Fruit fly (Drosophila melanogaster) whole organism, embryonic: ENCODE results near the gene CG14154.

Source experiments
- Atf3 ChIP-seq: fragments of 200-800 bp; sonication (Bioruptor generic); optimal IDR thresholded peaks from 3 replicates; lab custom pipeline; 2016; ENCODE audit warnings: missing biosample characterization, missing genetic modification characterization
- Bteb2 ChIP-seq: fragments of 200-800 bp; sonication (Bioruptor generic); optimal IDR thresholded peaks from 2 replicates; lab custom pipeline; 2016; ENCODE audit warnings: missing biosample characterization, missing genetic modification characterization
- CG10209 ChIP-seq: fragments of 200-800 bp; sonication (Bioruptor generic); optimal IDR thresholded peaks from 3 replicates; lab custom pipeline; 2017; ENCODE audit warnings: missing biosample characterization, mild to moderate bottlenecking, missing genetic modification characterization, missing genetic modification reagents
- CG11247 ChIP-seq: fragments of 200-800 bp; sonication (Bioruptor generic); IDR thresholded peaks from 2 replicates; pipeline ENCODE4 v1.3.6; 2022; ENCODE audit warnings: missing biosample characterization, missing genetic modification characterization
- CG13123 ChIP-seq: fragments of 200-800 bp; sonication (Bioruptor generic); optimal IDR thresholded peaks from 2 replicates; lab custom pipeline; 2016; ENCODE audit warnings: missing biosample characterization, missing genetic modification characterization
- CG14441 ChIP-seq: fragments of 200-800 bp; sonication (Bioruptor generic); IDR thresholded peaks from 2 replicates; pipeline ENCODE4 v1.3.6; 2022; ENCODE audit warnings: missing biosample characterization, missing genetic modification characterization
- CG1603 ChIP-seq: fragments of 200-800 bp; sonication (Bioruptor generic); optimal IDR thresholded peaks from 2 replicates; lab custom pipeline; 2019; ENCODE audit warnings: missing biosample characterization, mild to moderate bottlenecking, missing genetic modification characterization, moderate library complexity
- CG17359 ChIP-seq: fragments of 200-800 bp; sonication (Bioruptor generic); optimal IDR thresholded peaks from 3 replicates; lab custom pipeline; 2018; ENCODE audit warnings: missing biosample characterization, mild to moderate bottlenecking, missing genetic modification characterization, moderate library complexity
- CG17568 ChIP-seq: fragments of 200-800 bp; sonication (Bioruptor generic); optimal IDR thresholded peaks from 2 replicates; lab custom pipeline; 2018; ENCODE audit warnings: missing biosample characterization, mild to moderate bottlenecking, missing genetic modification characterization, moderate library complexity
- CG17802 ChIP-seq: fragments of 200-800 bp; sonication (Bioruptor generic); optimal IDR thresholded peaks from 2 replicates; lab custom pipeline; 2018; ENCODE audit warnings: missing biosample characterization, mild to moderate bottlenecking, missing genetic modification characterization, moderate library complexity
- CG1792 ChIP-seq: fragments of 200-800 bp; sonication (Bioruptor generic); optimal IDR thresholded peaks from 2 replicates; lab custom pipeline; 2016; ENCODE audit warnings: missing biosample characterization, missing genetic modification characterization
- CG2889 ChIP-seq: fragments of 200-800 bp; sonication (Bioruptor generic); IDR thresholded peaks from 3 replicates; pipeline ENCODE4 v1.3.6; 2022; ENCODE audit warnings: missing biosample characterization, missing genetic modification characterization
- CG30431 ChIP-seq: fragments of 200-800 bp; sonication (Bioruptor generic); optimal IDR thresholded peaks from 2 replicates; lab custom pipeline; 2017; ENCODE audit warnings: missing biosample characterization, missing genetic modification characterization
- CG42726 ChIP-seq: fragments of 200-800 bp; sonication (Bioruptor generic); IDR thresholded peaks from 2 replicates; pipeline ENCODE4 v1.3.6; 2022; ENCODE audit warnings: missing biosample characterization, missing genetic modification characterization; ENCODE audit not compliant: partially characterized antibody
- CG43689 ChIP-seq: fragments of 200-800 bp; sonication (Bioruptor generic); IDR thresholded peaks from 2 replicates; pipeline ENCODE4 v1.3.6; 2022; ENCODE audit warnings: missing biosample characterization, missing genetic modification characterization
- CG5180 ChIP-seq: fragments of 200-800 bp; sonication (Bioruptor generic); optimal IDR thresholded peaks from 3 replicates; lab custom pipeline; 2017; ENCODE audit warnings: missing biosample characterization, missing genetic modification characterization, mild to moderate bottlenecking, moderate library complexity, missing genetic modification reagents
- CG6689 ChIP-seq: fragments of 200-800 bp; sonication (Bioruptor generic); IDR thresholded peaks from 2 replicates; pipeline ENCODE4 v1.3.6; 2022; ENCODE audit warnings: missing biosample characterization, missing genetic modification characterization
- CG6854 ChIP-seq: fragments of 200-800 bp; sonication (Bioruptor generic); optimal IDR thresholded peaks from 3 replicates; lab custom pipeline; 2017; ENCODE audit warnings: missing biosample characterization, mild to moderate bottlenecking, missing genetic modification characterization
- CG7839 ChIP-seq: fragments of 200-800 bp; sonication (Bioruptor generic); optimal IDR thresholded peaks from 3 replicates; lab custom pipeline; 2018; ENCODE audit warnings: missing biosample characterization, mild to moderate bottlenecking, missing genetic modification characterization, moderate library complexity
- CG7928 ChIP-seq: fragments of 200-800 bp; sonication (Bioruptor generic); optimal IDR thresholded peaks from 2 replicates; lab custom pipeline; 2017; ENCODE audit warnings: missing biosample characterization, mild to moderate bottlenecking, missing genetic modification characterization
- CG9797 ChIP-seq: fragments of 200-800 bp; sonication (Bioruptor generic); optimal IDR thresholded peaks from 3 replicates; lab custom pipeline; 2018; ENCODE audit warnings: missing biosample characterization, mild to moderate bottlenecking, missing genetic modification characterization
- Deaf1 ChIP-seq: fragments of 200-800 bp; optimal IDR thresholded peaks from 3 replicates; lab custom pipeline; 2019; ENCODE audit warnings: missing biosample characterization, mild to moderate bottlenecking, missing genetic modification characterization, moderate library complexity
- Eip74EF ChIP-seq, 2 experiments: fragments of 200-800 bp in 1 of 2; fragments of >200 bp in 1 of 2; sonication (Bioruptor generic) in 1 of 2; optimal IDR thresholded peaks; 2 replicates each; lab custom pipeline; 2017 to 2019; ENCODE audit warnings: missing biosample characterization in 2 of 2, missing genetic modification characterization in 2 of 2, mild to moderate bottlenecking in 1 of 2, moderate library complexity in 1 of 2
- Elba2 ChIP-seq: fragments of 200-800 bp; sonication (Bioruptor generic); optimal IDR thresholded peaks from 3 replicates; lab custom pipeline; 2016; ENCODE audit warnings: missing biosample characterization, missing genetic modification characterization
- Hey ChIP-seq: fragments of 200-800 bp; sonication (Bioruptor generic); optimal IDR thresholded peaks from 3 replicates; lab custom pipeline; 2018; ENCODE audit warnings: missing biosample characterization, mild to moderate bottlenecking, missing genetic modification characterization
- HmgD ChIP-seq: fragments of 200-800 bp; sonication (Bioruptor generic); optimal IDR thresholded peaks from 3 replicates; lab custom pipeline; 2016; ENCODE audit warnings: missing biosample characterization, missing genetic modification characterization
- Hr78 ChIP-seq, 2 experiments: fragments of 200-800 bp in 1 of 2; fragments of >200 bp in 1 of 2; sonication (Bioruptor generic) in 1 of 2; optimal IDR thresholded peaks; 2 replicates each; lab custom pipeline; 2017 to 2019; ENCODE audit warnings: missing biosample characterization in 2 of 2, missing genetic modification characterization in 2 of 2, mild to moderate bottlenecking in 1 of 2, moderate library complexity in 1 of 2
- Hsf ChIP-seq: fragments of 200-800 bp; sonication (Bioruptor generic); optimal IDR thresholded peaks from 3 replicates; lab custom pipeline; 2016; ENCODE audit warnings: missing biosample characterization, missing genetic modification characterization
- MBD-R2 ChIP-seq: fragments of 200-800 bp; sonication (Bioruptor generic); IDR thresholded peaks from 2 replicates; pipeline ENCODE4 v1.3.6; 2022; ENCODE audit warnings: missing biosample characterization, missing genetic modification characterization
- Mrtf ChIP-seq: fragments of 200-800 bp; sonication (Bioruptor generic); IDR thresholded peaks from 3 replicates; pipeline ENCODE4 v1.3.6; 2022; ENCODE audit warnings: missing biosample characterization, missing genetic modification characterization
- NC2α ChIP-seq: fragments of 200-800 bp; sonication (Bioruptor generic); optimal IDR thresholded peaks from 2 replicates; lab custom pipeline; 2016; ENCODE audit warnings: missing biosample characterization, missing genetic modification characterization
- Nf-YA ChIP-seq: fragments of 200-800 bp; sonication (Bioruptor generic); IDR thresholded peaks from 2 replicates; pipeline ENCODE4 v1.3.6; 2022; ENCODE audit warnings: missing biosample characterization, missing genetic modification characterization
- ash1 ChIP-seq: fragments of 200-800 bp; sonication (Bioruptor generic); optimal IDR thresholded peaks from 2 replicates; lab custom pipeline; 2018; ENCODE audit warnings: missing biosample characterization, mild to moderate bottlenecking, missing genetic modification characterization
- bab2 ChIP-seq: fragments of 200-800 bp; sonication (Bioruptor generic); optimal IDR thresholded peaks from 2 replicates; lab custom pipeline; 2016; ENCODE audit warnings: missing biosample characterization, missing genetic modification characterization
- br ChIP-seq: fragments of >200 bp; optimal IDR thresholded peaks from 2 replicates; lab custom pipeline; 2017
- cato ChIP-seq: fragments of 200-800 bp; sonication (Bioruptor generic); optimal IDR thresholded peaks from 2 replicates; lab custom pipeline; 2016; ENCODE audit warnings: missing biosample characterization, missing genetic modification characterization, borderline replicate concordance
- cwo ChIP-seq: fragments of 200-800 bp; sonication (Bioruptor generic); optimal IDR thresholded peaks from 3 replicates; lab custom pipeline; 2017; ENCODE audit warnings: missing biosample characterization, missing genetic modification characterization, mild to moderate bottlenecking, moderate library complexity, missing genetic modification reagents
- dmrt99B ChIP-seq: fragments of 200-800 bp; sonication (Bioruptor generic); optimal IDR thresholded peaks from 2 replicates; lab custom pipeline; 2018; ENCODE audit warnings: missing biosample characterization, mild to moderate bottlenecking, missing genetic modification characterization, moderate library complexity
- dpn ChIP-seq, 2 experiments: fragments of 200-800 bp; sonication (Bioruptor generic); optimal IDR thresholded peaks; 3 replicates each; lab custom pipeline; 2016; ENCODE audit warnings: missing biosample characterization in 2 of 2, missing genetic modification characterization in 2 of 2
- fru ChIP-seq: fragments of >200 bp; optimal IDR thresholded peaks from 2 replicates; lab custom pipeline; 2017
- gem ChIP-seq: fragments of 200-800 bp; sonication (Bioruptor generic); optimal IDR thresholded peaks from 2 replicates; lab custom pipeline; 2019; ENCODE audit warnings: missing biosample characterization, mild to moderate bottlenecking, missing genetic modification characterization, moderate library complexity
- kni ChIP-seq: fragments of 200-800 bp; sonication (Bioruptor generic); optimal IDR thresholded peaks from 3 replicates; lab custom pipeline; 2017; ENCODE audit warnings: mild to moderate bottlenecking, missing biosample characterization, missing genetic modification reagents, missing genetic modification characterization
- lmd ChIP-seq: fragments of 200-800 bp; sonication (Bioruptor generic); IDR thresholded peaks from 2 replicates; pipeline ENCODE4 v1.3.6; 2022; ENCODE audit warnings: missing biosample characterization, missing genetic modification characterization
- mirr ChIP-seq: fragments of 200-800 bp; sonication (Bioruptor generic); optimal IDR thresholded peaks from 3 replicates; lab custom pipeline; 2018; ENCODE audit warnings: missing biosample characterization, mild to moderate bottlenecking, missing genetic modification characterization
- mld ChIP-seq: fragments of 200-800 bp; sonication (Bioruptor generic); IDR thresholded peaks from 3 replicates; pipeline ENCODE4 v1.3.6; 2022; ENCODE audit warnings: missing biosample characterization, missing genetic modification characterization; ENCODE audit not compliant: partially characterized antibody
- nmo ChIP-seq: fragments of 200-800 bp; sonication (Bioruptor generic); optimal IDR thresholded peaks from 2 replicates; lab custom pipeline; 2018; ENCODE audit warnings: missing biosample characterization, mild to moderate bottlenecking, missing genetic modification characterization, moderate library complexity
- nom ChIP-seq: fragments of 200-800 bp; sonication (Bioruptor generic); optimal IDR thresholded peaks from 2 replicates; lab custom pipeline; 2017; ENCODE audit warnings: missing biosample characterization, missing genetic modification characterization, mild to moderate bottlenecking, moderate library complexity, missing genetic modification reagents
- ranshi ChIP-seq: fragments of 200-800 bp; sonication (Bioruptor generic); IDR thresholded peaks from 2 replicates; pipeline ENCODE4 v1.3.6; 2022; ENCODE audit warnings: missing biosample characterization, missing genetic modification characterization
- toy ChIP-seq: fragments of 200-800 bp; sonication (Bioruptor generic); IDR thresholded peaks from 2 replicates; pipeline ENCODE4 v1.3.6; 2022; ENCODE audit warnings: missing biosample characterization, missing genetic modification characterization
- zfh1 ChIP-seq: fragments of 200-800 bp; sonication (Bioruptor generic); IDR thresholded peaks from 3 replicates; pipeline ENCODE4 v1.3.6; 2022; ENCODE audit warnings: missing biosample characterization, missing genetic modification characterization

CG14154 gene

DNA sequence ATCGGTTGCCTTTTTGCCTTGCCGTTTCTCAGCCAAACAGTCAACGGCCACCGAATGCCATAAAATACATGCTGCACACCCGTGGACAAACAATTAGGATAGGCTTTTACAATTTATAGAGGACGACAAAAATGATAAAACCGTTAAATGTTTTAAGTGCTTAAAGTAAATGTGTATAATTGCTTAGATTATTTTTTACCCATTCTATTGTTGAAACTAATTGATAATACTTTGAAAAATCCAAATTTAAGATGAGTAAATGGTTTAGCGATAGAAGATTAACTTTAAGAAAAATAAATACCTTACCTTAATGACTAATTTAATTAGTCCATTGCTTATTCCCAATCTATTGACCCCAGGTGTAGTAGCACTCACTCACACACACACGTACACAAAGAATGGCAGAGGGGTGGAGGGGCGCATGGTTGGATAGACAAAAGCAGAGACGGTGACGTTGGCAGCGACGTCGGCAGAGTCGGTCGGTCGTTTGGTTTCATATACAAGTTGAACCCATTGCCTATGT, 36.9 kb downstream of the CG14154 start (continued):
- peak; percentile 99 for TF ChIP-seq nmo (GFP tag; lab: Kevin White, UChicago)
- peak; percentile 96 for TF ChIP-seq CG6689
- peak; percentile 74 for TF ChIP-seq CG2889
- peak; percentile 91 for TF ChIP-seq Bteb2
- peak; percentile 81 for TF ChIP-seq Deaf1
- peak; percentile 90 for TF ChIP-seq CG5180
- peak; percentile 83 for TF ChIP-seq mirr (GFP tag; lab: Kevin White, UChicago)
- TF ChIP-seq Elba2 (GFP tag; lab: Kevin White, UChicago), result peak; percentile 35
- no peak for TF ChIP-seq fru
- TF ChIP-seq br, result no peak
- peak; percentile 92 for TF ChIP-seq ranshi (GFP tag; lab: Robert Waterston, UW)
- TF ChIP-seq kni, result peak; percentile 85
- TF ChIP-seq CG14441 (GFP tag; lab: Robert Waterston, UW), result peak; percentile 88
- peak; percentile 79 for TF ChIP-seq Atf3 (GFP tag; lab: Kevin White, UChicago)
- peak; percentile 96 for TF ChIP-seq CG10209 (GFP tag; lab: Kevin White, UChicago)
- peak; percentile 58 for TF ChIP-seq CG17802 (tag; lab: Kevin White, UChicago)
- peak; percentile 96 for TF ChIP-seq lmd (GFP tag; lab: Robert Waterston, UW)
- peak; percentile 87 for TF ChIP-seq CG30431
- peak; percentile 94 for TF ChIP-seq cwo (GFP tag; lab: Kevin White, UChicago)
- peak; percentile 71 for TF ChIP-seq CG13123 (GFP tag; lab: Kevin White, UChicago)
- peak; percentile 60 for TF ChIP-seq HmgD (GFP tag; lab: Kevin White, UChicago)
- TF ChIP-seq CG7928 (GFP tag; lab: Kevin White, UChicago), result peak; percentile 63
- peak; percentile 86 for TF ChIP-seq CG1792 (GFP tag; lab: Kevin White, UChicago)
- peak; percentile 98 for TF ChIP-seq CG7839
- TF ChIP-seq dpn (GFP tag; optimal IDR thresholded peaks at IDR 0.05; lab: Kevin White, UChicago), result peak; percentile 88 to 90
- peak; percentile 42 for TF ChIP-seq CG9797 (GFP tag; lab: Kevin White, UChicago)
- peak; percentile 85 for TF ChIP-seq CG1603 (tag; lab: Kevin White, UChicago)
- peak; percentile 94 for TF ChIP-seq CG6854 (GFP tag; lab: Kevin White, UChicago)
- TF ChIP-seq nom, result peak; percentile 78
- peak; percentile 88 for TF ChIP-seq bab2 (GFP tag; lab: Kevin White, UChicago)
- peak; percentile 94 for TF ChIP-seq CG17359 (tag; lab: Kevin White, UChicago)
- peak; percentile 88 for TF ChIP-seq Nf-YA (GFP tag; lab: Robert Waterston, UW)
- TF ChIP-seq Hr78 (GFP tag; optimal IDR thresholded peaks at IDR 0.05; lab: Kevin White, UChicago), result peak in 1 of 2 experiments; percentile 91
- TF ChIP-seq CG11247 (GFP tag; lab: Robert Waterston, UW), result peak; percentile 83
- TF ChIP-seq zfh1 (GFP tag; lab: Robert Waterston, UW), result peak; percentile 87
- TF ChIP-seq CG17568 (GFP tag; lab: Kevin White, UChicago), result peak; percentile 88
- TF ChIP-seq Hsf (GFP tag; lab: Kevin White, UChicago), result peak; percentile 93
- TF ChIP-seq MBD-R2 (GFP tag; lab: Robert Waterston, UW), result peak; percentile 76
- peak; percentile 88 for TF ChIP-seq toy (GFP tag; lab: Robert Waterston, UW)
- peak; percentile 72 for TF ChIP-seq cato (GFP tag; lab: Kevin White, UChicago)
- TF ChIP-seq Mrtf (GFP tag; lab: Robert Waterston, UW), result peak; percentile 91
- TF ChIP-seq dmrt99B (tag; lab: Kevin White, UChicago), result peak; percentile 99
- peak; percentile 99 for TF ChIP-seq gem (tag; lab: Kevin White, UChicago)
- peak; percentile 67 for TF ChIP-seq Hey (tag; lab: Kevin White, UChicago)
- peak; percentile 68; the same call in 1 of the 2 replicates for TF ChIP-seq CG43689 (GFP tag; lab: Robert Waterston, UW)
- peak; percentile 88 for TF ChIP-seq NC2α (GFP tag; lab: Kevin White, UChicago)
- TF ChIP-seq mld (GFP tag; lab: Robert Waterston, UW), result no peak
- TF ChIP-seq ash1 (GFP tag; lab: Kevin White, UChicago), result no peak
- no peak for TF ChIP-seq CG42726 (GFP tag; lab: Robert Waterston, UW)
- peak in 1 of 2 experiments; percentile 97 for TF ChIP-seq Eip74EF (GFP tag; optimal IDR thresholded peaks at IDR 0.05; lab: Kevin White, UChicago)
